Fruit fly (Drosophila melanogaster): ENCODE measurements around the gene CG18596.

DNA sequence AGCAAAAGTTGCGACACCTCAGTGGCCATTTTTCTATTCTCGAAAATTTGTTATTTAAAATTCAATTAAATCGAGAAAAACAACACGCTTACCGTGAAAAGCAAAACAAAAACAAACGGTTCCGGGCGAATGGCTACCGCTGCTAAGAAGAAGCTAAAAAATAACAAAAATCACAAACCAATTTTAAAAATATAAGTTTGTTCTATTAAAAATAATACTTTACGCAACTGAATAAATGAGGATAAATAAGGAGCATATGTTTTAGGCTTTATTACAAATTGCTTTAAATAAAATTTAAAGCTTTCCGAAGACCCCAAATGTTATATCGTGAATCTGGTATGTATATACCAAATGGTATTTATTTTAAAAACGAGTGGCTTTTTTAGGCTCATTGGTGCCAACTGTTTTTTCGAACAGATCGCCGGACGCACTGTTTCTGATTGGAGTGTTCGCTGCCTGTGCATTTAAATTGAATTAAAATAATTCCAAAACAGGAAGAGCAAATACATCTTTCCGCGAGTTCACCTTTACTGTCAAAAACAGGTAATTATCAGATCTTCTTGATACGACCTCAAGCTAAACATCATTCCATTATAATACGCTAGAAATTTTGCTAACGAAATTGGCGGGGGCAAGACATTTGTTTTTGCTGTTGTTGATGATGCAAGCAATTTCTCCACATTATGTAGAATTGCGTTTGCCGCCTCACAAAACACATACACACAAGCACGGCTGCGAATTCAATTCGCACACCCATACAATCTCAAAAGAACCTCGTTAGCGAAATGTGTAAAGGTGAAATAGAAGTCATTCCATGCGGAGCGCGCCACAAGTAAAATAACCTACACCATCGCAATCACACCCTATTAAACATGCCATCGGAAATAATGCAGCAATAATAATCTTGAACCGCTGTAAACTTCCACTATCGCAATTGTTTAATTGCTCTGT, 8.3 kb upstream of the CG18596 start, which contains the start of the genes Polr3F and PyK:
- TF ChIP-seq psq (optimal IDR thresholded peaks at IDR 0.05): no peak
- TF ChIP-seq Sin3A (optimal IDR thresholded peaks at IDR 0.05): no peak
- TF ChIP-seq Myc (optimal IDR thresholded peaks at IDR 0.05): no peak
- TF ChIP-seq insv (optimal IDR thresholded peaks at IDR 0.05): no peak
